Worm (Caenorhabditis elegans) whole organism, L1 larva: ENCODE measurements around the gene C02H6.3.

ENCODE experiments used
- fkh-10 ChIP-seq: sonication (generic microtip); optimal IDR thresholded peaks from 2 replicates; lab custom pipeline; 2017; ENCODE audit warnings: missing biosample characterization, missing genetic modification reagents, missing genetic modification characterization
- lin-39 ChIP-seq: fragments of 150-350 bp; optimal IDR thresholded peaks from 2 replicates; lab custom pipeline; 2014; ENCODE audit warnings: missing biosample characterization, missing genetic modification reagents, missing genetic modification characterization
- mdl-1 ChIP-seq, 2 experiments: fragments of 150-350 bp; optimal IDR thresholded peaks; 2 replicates each; lab custom pipeline; 2014 to 2017; ENCODE audit warnings: missing biosample characterization in 2 of 2, missing genetic modification characterization in 2 of 2, inconsistent platforms in 1 of 2
- sox-4 ChIP-seq: sonication (generic microtip); optimal IDR thresholded peaks from 2 replicates; lab custom pipeline; 2016; ENCODE audit warnings: missing genetic modification characterization, missing compliant biosample characterization
- unc-30 ChIP-seq: sonication (generic microtip); optimal IDR thresholded peaks from 2 replicates; lab custom pipeline; 2017; ENCODE audit warnings: missing biosample characterization, missing genetic modification characterization
- xbp-1 ChIP-seq: sonication (generic microtip); optimal IDR thresholded peaks from 2 replicates; lab custom pipeline; 2016; ENCODE audit warnings: missing genetic modification characterization, missing compliant biosample characterization
- zag-1 ChIP-seq: fragments of 150-350 bp; optimal IDR thresholded peaks from 2 replicates; lab custom pipeline; 2014; ENCODE audit warnings: missing biosample characterization, missing genetic modification characterization
- ztf-11 ChIP-seq, 2 experiments: sonication (generic microtip); optimal IDR thresholded peaks; 2 replicates each; lab custom pipeline; 2016 to 2017; ENCODE audit warnings: missing genetic modification characterization in 2 of 2, missing biosample characterization in 1 of 2, missing compliant biosample characterization in 1 of 2

ce11 chrV:7381008-7381407 is 6.6 kb downstream of the C02H6.3 start, which contains the start of gene C03G6.17:
- no peak for TF ChIP-seq sox-4
- TF ChIP-seq xbp-1 (tag; lab: Kevin White, UChicago): no peak
- no peak for TF ChIP-seq mdl-1 (tag; optimal IDR thresholded peaks at IDR 0.05; lab: Kevin White, UChicago)
- no peak for TF ChIP-seq lin-39 (tag; lab: Kevin White, UChicago)
- no peak for TF ChIP-seq zag-1
- TF ChIP-seq unc-30 (tag; lab: Kevin White, UChicago): no peak
- no peak for TF ChIP-seq fkh-10
- TF ChIP-seq ztf-11 (tag; optimal IDR thresholded peaks at IDR 0.05; lab: Kevin White, UChicago): no peak
